Worm (Caenorhabditis elegans) whole organism, early embryonic: ENCODE measurements around the gene F42G8.8.

Experiments
- F13C5.2 ChIP-seq: sonication (generic microtip); optimal IDR thresholded peaks from 2 replicates; lab custom pipeline; 2017; ENCODE audit warnings: mild to moderate bottlenecking, missing genetic modification characterization, inconsistent platforms, missing compliant biosample characterization
- ama-1 ChIP-seq: fragments of 150-350 bp; optimal IDR thresholded peaks from 2 replicates; lab custom pipeline; 2014
- flt-1 ChIP-seq: fragments of 200-800 bp; sonication (Bioruptor generic); IDR thresholded peaks from 2 replicates; pipeline ENCODE4 v1.3.6; 2022; ENCODE audit warnings: missing genetic modification characterization, missing compliant biosample characterization
- hmg-4 ChIP-seq: fragments of 200-800 bp; sonication (Bioruptor generic); optimal IDR thresholded peaks from 2 replicates; lab custom pipeline; 2018; ENCODE audit warnings: mild to moderate bottlenecking, missing genetic modification characterization, missing compliant biosample characterization
- tbx-11 ChIP-seq: fragments of 200-800 bp; sonication (Bioruptor generic); IDR thresholded peaks from 2 replicates; pipeline ENCODE4 v1.3.6; 2022; ENCODE audit warnings: missing genetic modification characterization, missing compliant biosample characterization

DNA sequence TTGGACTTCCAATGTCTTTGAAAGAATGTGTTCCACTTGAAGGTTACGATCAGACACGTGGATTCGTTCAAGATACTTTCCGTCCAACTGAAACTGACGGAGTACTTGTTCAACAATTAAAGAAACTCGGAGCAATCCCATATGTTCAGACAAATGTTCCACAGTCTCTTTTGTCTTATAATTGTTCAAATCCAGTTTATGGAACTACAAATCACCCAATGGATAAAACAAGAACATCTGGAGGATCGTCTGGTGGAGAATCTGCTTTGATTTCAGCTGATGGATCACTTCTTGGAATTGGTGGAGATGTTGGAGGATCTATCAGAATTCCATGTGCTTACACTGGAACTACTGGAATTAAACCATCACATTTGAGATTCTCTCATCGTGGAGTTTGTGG, 34.3 kb downstream of the F42G8.8 start:
- TF ChIP-seq tbx-11 (GFP tag; lab: Robert Waterston, UW) (no peak), ama-1 (lab: Kevin White, UChicago) (no peak), F13C5.2 (no peak), hmg-4 (GFP tag; lab: Kevin White, UChicago) (no peak), flt-1 (GFP tag; lab: Robert Waterston, UW) (no peak)
